Worm (Caenorhabditis elegans) whole organism, late embryonic: ENCODE results near the gene T05H10.1.
A peak's percentile ranks its signal among the peaks of the same experiment; 100 is the strongest.

Experiments used
- C38D4.7 ChIP-seq: fragments of 200-800 bp; sonication (Bioruptor generic); optimal IDR thresholded peaks from 2 replicates; lab custom pipeline; 2018; ENCODE audit warnings: mild to moderate bottlenecking, missing genetic modification characterization, moderate library complexity, missing compliant biosample characterization
- K02D7.2 ChIP-seq: sonication (generic microtip); optimal IDR thresholded peaks from 2 replicates; lab custom pipeline; 2017; ENCODE audit warnings: mild to moderate bottlenecking, missing genetic modification characterization, missing compliant biosample characterization
- K09A11.1 ChIP-seq: sonication (generic microtip); optimal IDR thresholded peaks from 2 replicates; lab custom pipeline; 2017; ENCODE audit warnings: antibody characterized with exemption, mild to moderate bottlenecking, missing genetic modification characterization, missing compliant biosample characterization; ENCODE audit not compliant: insufficient read depth
- Y22D7AL.16 ChIP-seq: sonication (generic microtip); optimal IDR thresholded peaks from 2 replicates; lab custom pipeline; 2016; ENCODE audit warnings: missing genetic modification characterization, missing compliant biosample characterization
- ahr-1 ChIP-seq: sonication (generic microtip); optimal IDR thresholded peaks from 2 replicates; lab custom pipeline; 2016; ENCODE audit warnings: missing genetic modification characterization, missing compliant biosample characterization
- ama-1 ChIP-seq: fragments of 150-350 bp; optimal IDR thresholded peaks from 2 replicates; lab custom pipeline; 2014
- ceh-24 ChIP-seq: sonication (generic microtip); optimal IDR thresholded peaks from 2 replicates; lab custom pipeline; 2016; ENCODE audit warnings: mild to moderate bottlenecking, missing genetic modification characterization, missing compliant biosample characterization
- ceh-30 ChIP-seq: fragments of 150-350 bp; optimal IDR thresholded peaks from 2 replicates; lab custom pipeline; 2014; ENCODE audit warnings: missing biosample characterization, missing genetic modification characterization
- ceh-45 ChIP-seq: fragments of 200-800 bp; sonication (Bioruptor generic); IDR thresholded peaks from 2 replicates; pipeline ENCODE4 v1.3.6; 2022; ENCODE audit warnings: missing genetic modification reagents, missing genetic modification characterization, missing compliant biosample characterization
- dve-1 ChIP-seq: sonication (generic microtip); optimal IDR thresholded peaks from 2 replicates; lab custom pipeline; 2017; ENCODE audit warnings: antibody characterized with exemption, mild to moderate bottlenecking, missing genetic modification characterization, missing compliant biosample characterization
- ets-4 ChIP-seq: sonication (generic microtip); optimal IDR thresholded peaks from 2 replicates; lab custom pipeline; 2016; ENCODE audit warnings: missing genetic modification characterization, missing compliant biosample characterization
- fkh-10 ChIP-seq: fragments of 150-350 bp; optimal IDR thresholded peaks from 2 replicates; lab custom pipeline; 2014; ENCODE audit warnings: missing biosample characterization, missing genetic modification reagents, missing genetic modification characterization
- hlh-6 ChIP-seq: sonication (generic microtip); optimal IDR thresholded peaks from 2 replicates; lab custom pipeline; 2016; ENCODE audit warnings: missing genotype, missing genetic modification characterization, missing compliant biosample characterization
- lin-11 ChIP-seq: fragments of 200-800 bp; sonication (Bioruptor generic); optimal IDR thresholded peaks from 2 replicates; lab custom pipeline; 2018; ENCODE audit warnings: mild to moderate bottlenecking, missing genetic modification characterization, missing compliant biosample characterization
- odd-2 ChIP-seq: sonication (generic microtip); optimal IDR thresholded peaks from 2 replicates; lab custom pipeline; 2017; ENCODE audit warnings: antibody characterized with exemption, mild to moderate bottlenecking, missing genetic modification characterization, missing compliant biosample characterization
- pag-3 ChIP-seq: sonication (generic microtip); optimal IDR thresholded peaks from 2 replicates; lab custom pipeline; 2016; ENCODE audit warnings: missing compliant biosample characterization, missing genetic modification characterization, borderline replicate concordance
- pax-1 ChIP-seq: fragments of 150-350 bp; optimal IDR thresholded peaks from 2 replicates; lab custom pipeline; 2014; ENCODE audit warnings: missing biosample characterization, missing genetic modification characterization
- pha-2 ChIP-seq: sonication (generic microtip); optimal IDR thresholded peaks from 2 replicates; lab custom pipeline; 2017; ENCODE audit warnings: mild to moderate bottlenecking, missing genetic modification characterization, missing compliant biosample characterization
- pqm-1 ChIP-seq: sonication (generic microtip); optimal IDR thresholded peaks from 2 replicates; lab custom pipeline; 2016; ENCODE audit warnings: missing genetic modification characterization, missing compliant biosample characterization
- ref-2 ChIP-seq: sonication (generic microtip); optimal IDR thresholded peaks from 2 replicates; lab custom pipeline; 2016; ENCODE audit warnings: missing genetic modification characterization, missing compliant biosample characterization
- sdc-2 ChIP-seq: sonication (generic microtip); optimal IDR thresholded peaks from 2 replicates; lab custom pipeline; 2016; ENCODE audit warnings: missing genotype, missing genetic modification characterization, missing compliant biosample characterization
- sox-4 ChIP-seq: sonication (generic microtip); optimal IDR thresholded peaks from 2 replicates; lab custom pipeline; 2017; ENCODE audit warnings: mild to moderate bottlenecking, missing genetic modification characterization, inconsistent platforms, missing compliant biosample characterization

The T05H10.1 gene

ce11 chrII:8091528-8091927 is 49.1 kb downstream of the T05H10.1 start:
- TF ChIP-seq ama-1 (lab: Kevin White, UChicago) (peak; percentile 12), ref-2 (tag; lab: Kevin White, UChicago) (peak; percentile 4), ceh-24 (no peak), sox-4 (tag; lab: Kevin White, UChicago) (no peak), sdc-2 (tag; lab: Kevin White, UChicago) (no peak), C38D4.7 (GFP tag; lab: Kevin White, UChicago) (no peak), hlh-6 (no peak), lin-11 (tag; lab: Kevin White, UChicago) (no peak), fkh-10 (no peak), dve-1 (peak; percentile 56), pax-1 (no peak), Y22D7AL.16 (no peak)

DNA sequence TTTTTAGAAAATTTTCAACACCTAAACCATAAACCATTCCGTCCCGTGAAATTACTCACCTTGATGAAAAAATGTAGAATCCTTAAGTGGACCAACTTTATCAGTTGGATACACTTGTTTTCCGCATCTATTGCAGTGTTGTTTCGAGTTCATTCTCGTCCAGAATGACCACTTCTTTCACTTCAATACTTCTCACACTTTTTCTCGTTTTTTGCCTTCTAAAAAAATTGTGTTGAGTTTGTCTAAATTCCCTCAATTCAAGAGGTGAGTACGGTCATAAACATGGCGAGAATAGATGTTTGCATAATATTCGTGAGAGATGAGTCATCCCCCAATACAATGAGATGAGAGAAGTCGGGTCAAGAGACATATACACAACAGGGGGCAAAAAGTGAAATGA is 50.1 kb downstream of the T05H10.1 start, which contains the start of gene ltd-1:
Gene ltd-1, minus strand, starts transcription at position 218 of the 400 bp plus-strand sequence.
- TF ChIP-seq pha-2 (no peak), ahr-1 (tag; lab: Kevin White, UChicago) (no peak), K09A11.1 (tag; lab: Kevin White, UChicago) (no peak), pqm-1 (tag; lab: Kevin White, UChicago) (no peak), ceh-45 (GFP tag; lab: Robert Waterston, UW) (no peak), lin-11 (tag; lab: Kevin White, UChicago) (no peak), odd-2 (tag; lab: Kevin White, UChicago) (no peak), pag-3 (tag; lab: Kevin White, UChicago) (no peak)

DNA sequence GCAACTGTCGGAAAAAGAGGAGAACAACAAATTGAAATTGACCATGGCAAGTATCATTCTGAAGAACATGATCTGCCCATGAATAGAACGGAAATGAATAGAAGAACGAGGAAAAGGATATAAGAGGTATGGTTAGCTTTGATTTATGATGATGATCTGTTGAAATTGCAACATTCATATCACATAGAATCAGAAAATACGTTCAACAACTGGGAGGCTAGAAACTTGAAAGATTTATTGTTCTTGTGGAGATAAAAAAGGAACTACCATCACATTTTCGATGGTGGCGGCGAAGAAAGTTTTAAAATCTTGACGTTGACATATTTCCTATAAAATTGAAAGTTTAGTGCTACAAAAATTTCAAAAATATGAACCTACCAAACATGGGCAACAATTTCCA is 50.9 kb downstream of the T05H10.1 start:
- TF ChIP-seq K02D7.2 (tag; lab: Kevin White, UChicago) = no peak

- TF ChIP-seq ets-4 (tag; lab: Kevin White, UChicago) = no peak
- TF ChIP-seq ceh-30 (tag; lab: Kevin White, UChicago) = no peak
Observed at ce11 chrII:8093914-8094313, 51.5 kb downstream of the T05H10.1 start.
